Worm (Caenorhabditis elegans): ENCODE measurements around the gene arf-1.

arf-1 gene

ce11 chrIII:5683998-5684397 is 30.7 kb upstream of the arf-1 start, which contains the start of gene rcan-1:
Gene rcan-1, minus strand, starts transcription at chrIII:5684098.
- TF ChIP-seq ztf-23 (GFP tag; IDR thresholded peaks at IDR 0.05): no peak
- TF ChIP-seq flt-1 (GFP tag; IDR thresholded peaks at IDR 0.05): no peak
- TF ChIP-seq ref-1 (GFP tag; conservative IDR thresholded peaks at IDR 0.05): no peak
- TF ChIP-seq klf-2 (GFP tag; conservative IDR thresholded peaks at IDR 0.05): no peak
- TF ChIP-seq med-1 (GFP tag; optimal IDR thresholded peaks at IDR 0.05; ENCODE audit: insufficient read depth): no peak
- no peak for TF ChIP-seq cog-1 (tag; optimal IDR thresholded peaks at IDR 0.05)
- no peak for TF ChIP-seq ztf-29 (GFP tag; IDR thresholded peaks at IDR 0.05)
- no peak for TF ChIP-seq T22C8.4 (GFP tag; IDR thresholded peaks at IDR 0.05)
- no peak for TF ChIP-seq tab-1 (GFP tag; IDR thresholded peaks at IDR 0.05)

- no peak for TF ChIP-seq klf-2 (GFP tag; conservative IDR thresholded peaks at IDR 0.05)
- no peak for TF ChIP-seq cog-1 (tag; optimal IDR thresholded peaks at IDR 0.05)
- no peak for TF ChIP-seq ref-1 (GFP tag; conservative IDR thresholded peaks at IDR 0.05)
- TF ChIP-seq tab-1 (GFP tag; IDR thresholded peaks at IDR 0.05): no peak
- no peak for TF ChIP-seq flt-1 (GFP tag; IDR thresholded peaks at IDR 0.05)
- no peak for TF ChIP-seq ztf-23 (GFP tag; IDR thresholded peaks at IDR 0.05)
- TF ChIP-seq T22C8.4 (GFP tag; IDR thresholded peaks at IDR 0.05): no peak
- TF ChIP-seq ztf-29 (GFP tag; IDR thresholded peaks at IDR 0.05): no peak
- no peak for TF ChIP-seq med-1 (GFP tag; optimal IDR thresholded peaks at IDR 0.05; ENCODE audit: insufficient read depth)
Observed at ce11 chrIII:5688246-5688645, 26.4 kb upstream of the arf-1 start.

ce11 chrIII:5691826-5692225 is 22.9 kb upstream of the arf-1 start:
- no peak for TF ChIP-seq flt-1 (GFP tag; IDR thresholded peaks at IDR 0.05)
- no peak for TF ChIP-seq tab-1 (GFP tag; IDR thresholded peaks at IDR 0.05)
- no peak for TF ChIP-seq med-1 (GFP tag; optimal IDR thresholded peaks at IDR 0.05; ENCODE audit: insufficient read depth)
- no peak for TF ChIP-seq cog-1 (tag; optimal IDR thresholded peaks at IDR 0.05)
- TF ChIP-seq ztf-23 (GFP tag; IDR thresholded peaks at IDR 0.05): no peak
- TF ChIP-seq T22C8.4 (GFP tag; IDR thresholded peaks at IDR 0.05): no peak

DNA sequence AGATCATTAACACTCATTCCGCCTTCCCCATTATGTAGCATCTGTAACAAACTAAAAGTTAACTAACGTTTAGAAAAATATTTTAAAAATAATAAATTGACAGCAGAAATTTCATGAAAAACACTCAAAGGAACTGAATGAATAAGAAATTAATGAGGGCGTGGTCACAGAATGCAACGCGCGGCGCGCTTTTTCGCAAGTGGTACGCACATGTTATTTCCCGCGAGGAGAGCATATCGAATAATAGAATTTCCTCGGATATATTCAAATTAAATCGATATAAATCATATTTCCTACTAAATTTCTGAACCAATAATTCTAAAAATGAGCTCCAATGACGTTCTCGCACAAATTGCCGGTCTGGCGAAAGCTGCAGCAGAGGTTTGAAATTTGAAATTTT is 22.0 kb upstream of the arf-1 start, which contains the start of the genes abi-1 and arle-14:
Gene abi-1, minus strand, starts transcription at position 51 of the 400 bp plus-strand sequence.
Gene arle-14, plus strand, starts transcription at position 217 of the 400 bp plus-strand sequence.
- TF ChIP-seq tab-1 (GFP tag; IDR thresholded peaks at IDR 0.05): no peak
- no peak for TF ChIP-seq ztf-23 (GFP tag; IDR thresholded peaks at IDR 0.05)
- TF ChIP-seq flt-1 (GFP tag; IDR thresholded peaks at IDR 0.05): no peak
- TF ChIP-seq med-1 (GFP tag; optimal IDR thresholded peaks at IDR 0.05; ENCODE audit: insufficient read depth): no peak
- no peak for TF ChIP-seq ztf-29 (GFP tag; IDR thresholded peaks at IDR 0.05)
- TF ChIP-seq cog-1 (tag; optimal IDR thresholded peaks at IDR 0.05): no peak
- TF ChIP-seq klf-2 (GFP tag; conservative IDR thresholded peaks at IDR 0.05): no peak
- TF ChIP-seq T22C8.4 (GFP tag; IDR thresholded peaks at IDR 0.05): no peak
- TF ChIP-seq ref-1 (GFP tag; conservative IDR thresholded peaks at IDR 0.05): no peak

DNA sequence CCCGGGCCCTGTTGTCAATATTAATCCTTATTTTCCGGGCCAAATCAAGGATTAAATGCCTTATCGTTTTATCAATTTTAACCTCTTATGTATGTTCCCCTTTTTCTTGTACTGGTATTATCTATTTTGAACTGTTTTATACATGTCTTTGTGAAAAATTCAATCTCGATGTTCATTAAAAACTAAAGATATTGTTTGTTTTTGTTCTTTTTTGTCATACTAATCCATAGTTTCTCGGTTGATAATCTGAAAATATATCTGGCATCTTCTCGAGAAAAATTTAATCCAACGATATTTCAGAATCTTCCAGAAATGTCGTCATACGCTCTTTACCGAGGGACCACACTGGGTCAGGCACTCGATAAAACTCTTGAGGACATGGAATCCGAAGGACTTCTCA is 20.9 kb upstream of the arf-1 start, which contains the start of gene B0336.13:
Gene B0336.13, plus strand, starts transcription at position 301 of the 400 bp plus-strand sequence.
- TF ChIP-seq ztf-23 (GFP tag; IDR thresholded peaks at IDR 0.05): no peak
- TF ChIP-seq klf-2 (GFP tag; conservative IDR thresholded peaks at IDR 0.05): no peak
- TF ChIP-seq tab-1 (GFP tag; IDR thresholded peaks at IDR 0.05): no peak
- no peak for TF ChIP-seq ztf-29 (GFP tag; IDR thresholded peaks at IDR 0.05)
- no peak for TF ChIP-seq med-1 (GFP tag; optimal IDR thresholded peaks at IDR 0.05; ENCODE audit: insufficient read depth)
- no peak for TF ChIP-seq T22C8.4 (GFP tag; IDR thresholded peaks at IDR 0.05)
- TF ChIP-seq flt-1 (GFP tag; IDR thresholded peaks at IDR 0.05): no peak
- no peak for TF ChIP-seq cog-1 (tag; optimal IDR thresholded peaks at IDR 0.05)
- no peak for TF ChIP-seq ref-1 (GFP tag; conservative IDR thresholded peaks at IDR 0.05)

ce11 chrIII:5697266-5697665 is 17.4 kb upstream of the arf-1 start, which contains the start of gene B0336.7:
Gene B0336.7, minus strand, starts transcription at chrIII:5697366.
- TF ChIP-seq ref-1 (GFP tag; conservative IDR thresholded peaks at IDR 0.05) (no peak), med-1 (GFP tag; optimal IDR thresholded peaks at IDR 0.05; ENCODE audit: insufficient read depth) (no peak), tab-1 (GFP tag; IDR thresholded peaks at IDR 0.05) (no peak)

DNA sequence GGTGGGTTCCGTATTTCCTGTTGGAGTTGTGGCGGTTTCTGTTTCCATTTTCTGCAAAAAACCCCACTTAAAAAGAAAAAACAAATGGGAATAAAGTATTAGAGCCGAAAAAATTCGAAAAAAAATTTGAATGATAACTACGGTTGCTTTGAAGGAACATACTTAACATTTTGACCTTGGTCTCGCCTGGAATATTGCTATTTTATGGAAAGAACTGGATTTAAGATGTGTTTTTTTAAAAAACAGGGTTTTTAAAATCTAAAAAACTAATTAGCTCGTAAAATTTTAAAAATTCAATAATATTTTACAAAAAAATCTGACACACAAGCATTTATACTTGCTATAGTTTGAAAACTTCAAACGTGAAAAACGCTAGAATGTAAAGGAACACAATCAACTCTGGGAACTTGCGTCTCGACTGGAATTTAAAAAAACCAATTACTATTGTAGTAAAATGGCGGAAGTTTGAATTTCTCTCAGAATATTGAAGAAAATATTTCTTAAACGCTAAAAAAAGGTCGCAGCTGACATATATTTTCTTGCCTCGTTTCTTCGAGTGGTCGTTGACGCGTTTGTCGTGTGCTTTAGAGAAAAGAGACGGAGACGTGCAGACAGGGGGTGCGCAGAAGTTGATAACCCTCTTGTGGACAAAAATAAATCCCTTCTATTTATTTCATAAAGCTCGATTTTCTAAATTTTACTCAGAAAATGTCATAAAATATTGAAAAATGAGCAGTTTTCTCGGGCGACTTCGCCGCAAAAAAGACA is 16.5 kb upstream of the arf-1 start, which contains the start of the genes lgg-3 and rgs-5:
Gene lgg-3, minus strand, starts transcription at position 51 of the 768 bp plus-strand sequence.
Gene rgs-5, plus strand, starts transcription at position 593 of the 768 bp plus-strand sequence.
- TF ChIP-seq tab-1 (GFP tag; IDR thresholded peaks at IDR 0.05) (no peak), klf-2 (GFP tag; conservative IDR thresholded peaks at IDR 0.05) (no peak), med-1 (GFP tag; optimal IDR thresholded peaks at IDR 0.05; ENCODE audit: insufficient read depth) (no peak), ref-1 (GFP tag; conservative IDR thresholded peaks at IDR 0.05) (no peak), cog-1 (tag; optimal IDR thresholded peaks at IDR 0.05) (no peak), flt-1 (GFP tag; IDR thresholded peaks at IDR 0.05) (no peak), T22C8.4 (GFP tag; IDR thresholded peaks at IDR 0.05) (no peak), ztf-29 (GFP tag; IDR thresholded peaks at IDR 0.05) (no peak), ztf-23 (GFP tag; IDR thresholded peaks at IDR 0.05) (no peak)

DNA sequence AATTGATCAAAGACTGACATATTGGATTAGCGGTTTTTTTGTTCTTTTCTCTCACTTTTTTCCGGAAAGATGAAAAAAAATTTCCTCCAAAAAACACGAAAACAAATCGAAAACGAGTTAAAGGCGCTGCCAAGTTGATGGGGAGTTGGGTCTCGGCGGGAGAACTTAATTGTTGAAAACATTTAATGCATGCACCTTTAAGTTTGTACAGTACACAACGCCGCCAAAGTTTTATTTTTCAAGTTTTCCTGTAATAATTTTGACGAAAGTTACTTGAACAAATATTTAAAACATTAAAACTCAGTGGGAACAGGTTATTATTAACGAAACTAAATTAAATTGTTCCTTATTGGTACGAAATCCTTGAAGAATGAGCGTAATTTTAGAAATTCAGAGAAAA is 13.2 kb upstream of the arf-1 start:
- no peak for TF ChIP-seq flt-1 (GFP tag; IDR thresholded peaks at IDR 0.05)
- TF ChIP-seq klf-2 (GFP tag; conservative IDR thresholded peaks at IDR 0.05): no peak
- no peak for TF ChIP-seq cog-1 (tag; optimal IDR thresholded peaks at IDR 0.05)
- no peak for TF ChIP-seq ztf-23 (GFP tag; IDR thresholded peaks at IDR 0.05)
- no peak for TF ChIP-seq tab-1 (GFP tag; IDR thresholded peaks at IDR 0.05)
- no peak for TF ChIP-seq T22C8.4 (GFP tag; IDR thresholded peaks at IDR 0.05)

ce11 chrIII:5705228-5705888 is 9.3 kb upstream of the arf-1 start, which contains the start of gene swp-1:
Gene swp-1, minus strand, starts transcription at chrIII:5705525.
- TF ChIP-seq ref-1 (GFP tag; conservative IDR thresholded peaks at IDR 0.05) (no peak), klf-2 (GFP tag; conservative IDR thresholded peaks at IDR 0.05) (no peak), tab-1 (GFP tag; IDR thresholded peaks at IDR 0.05) (no peak), ztf-29 (GFP tag; IDR thresholded peaks at IDR 0.05) (no peak), cog-1 (tag; optimal IDR thresholded peaks at IDR 0.05) (no peak), flt-1 (GFP tag; IDR thresholded peaks at IDR 0.05) (no peak), ztf-23 (GFP tag; IDR thresholded peaks at IDR 0.05) (no peak), T22C8.4 (GFP tag; IDR thresholded peaks at IDR 0.05) (no peak), med-1 (GFP tag; optimal IDR thresholded peaks at IDR 0.05; ENCODE audit: insufficient read depth) (no peak)

Measured in whole organism, midembryonic.